Fruit fly (Drosophila melanogaster): ENCODE measurements around the gene MED14.

DNA sequence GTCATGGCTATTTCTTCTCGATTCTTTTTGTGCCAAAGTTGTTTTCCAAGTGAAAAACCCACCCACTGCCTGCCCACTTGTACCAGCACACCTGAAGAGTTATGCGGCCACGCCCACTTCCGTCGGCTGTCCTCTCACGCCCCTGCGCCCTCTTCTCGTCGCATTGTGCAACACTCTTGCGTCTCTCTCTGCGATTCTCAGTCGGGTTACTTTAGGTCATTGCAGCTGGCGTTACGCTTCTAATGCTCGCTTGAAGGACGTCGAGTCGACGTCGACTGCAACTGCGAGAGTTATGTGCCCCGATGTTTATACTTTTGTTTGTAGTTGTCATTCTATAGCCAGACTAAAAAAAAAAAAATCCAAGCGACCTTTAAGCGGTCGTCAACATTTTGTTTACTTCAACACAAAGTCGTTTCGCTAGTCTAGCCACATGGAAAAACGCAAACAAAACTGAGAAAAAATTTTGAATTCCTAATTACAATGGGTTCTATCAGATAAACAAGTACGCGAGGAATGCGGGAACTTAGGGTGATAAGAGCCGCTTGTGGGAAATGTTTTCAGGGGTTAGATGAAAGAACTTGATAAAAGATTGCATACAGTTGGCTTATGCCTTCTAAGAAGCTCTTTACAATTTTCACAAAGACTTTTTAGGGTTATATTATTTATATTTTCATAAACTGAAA, 31.1 kb upstream of the MED14 start:
- TF ChIP-seq Dfd (GFP tag; optimal IDR thresholded peaks at IDR 0.05) (no peak), psq (GFP tag; optimal IDR thresholded peaks at IDR 0.05) (no peak), usp (GFP tag; optimal IDR thresholded peaks at IDR 0.05) (no peak), Hr78 (GFP tag; optimal IDR thresholded peaks at IDR 0.05) (no peak)
